Fruit fly (Drosophila melanogaster): ENCODE data around the gene CG11498.

Gene CG11498

DNA sequence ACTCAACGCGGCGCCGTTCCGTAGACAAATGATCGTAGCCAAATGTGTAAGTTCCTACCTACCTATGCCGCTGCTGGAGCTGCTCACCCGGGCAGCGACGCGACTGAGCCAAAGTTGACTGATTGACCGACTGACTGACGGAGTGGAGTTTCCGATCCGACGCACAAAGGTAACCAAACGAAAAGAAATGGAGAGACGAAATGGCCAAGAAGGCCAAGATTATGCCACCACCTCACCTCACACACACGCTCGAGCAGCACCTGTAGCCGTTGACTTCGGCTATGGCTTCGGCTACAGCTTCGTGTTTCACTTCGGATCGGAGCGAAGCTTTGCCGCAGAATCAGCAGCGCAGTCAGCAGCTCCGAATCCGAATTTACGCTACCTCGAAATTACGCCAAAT, 30.8 kb upstream of the CG11498 start, which contains the start of gene CG9747 (continued):
- TF ChIP-seq CG6765 (GFP tag; optimal IDR thresholded peaks at IDR 0.05) (peak; percentile 10), CG13287 (GFP tag; IDR thresholded peaks at IDR 0.05; ENCODE audit: partially characterized antibody) (peak; percentile 14; the same call in 1 of the 2 replicates), kni (GFP tag; optimal IDR thresholded peaks at IDR 0.05) (peak; percentile 45), sr (GFP tag; IDR thresholded peaks at IDR 0.05) (0 out of 3 replicates have a peak, but pooled peaks have one; percentile 18), lab (GFP tag; optimal IDR thresholded peaks at IDR 0.05) (peak; percentile 15)

DNA sequence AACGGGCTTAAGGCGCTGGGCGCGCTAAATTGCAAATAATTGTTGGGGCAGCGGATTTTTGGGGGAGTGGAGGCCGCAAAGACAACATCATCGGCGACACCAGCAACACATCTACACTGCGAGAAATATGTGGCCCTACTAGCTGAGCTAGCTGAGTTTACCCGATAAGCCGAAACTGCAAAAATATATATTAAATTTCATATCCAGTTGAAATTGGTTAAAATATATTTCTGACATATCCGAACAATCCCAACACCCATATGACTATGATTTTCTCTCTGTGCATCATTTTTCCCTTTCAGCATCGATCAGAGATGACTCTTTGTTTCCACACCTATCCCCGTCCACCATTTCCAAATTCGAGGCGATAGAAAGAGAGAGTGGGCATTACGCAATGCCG, 29.6 kb upstream of the CG11498 start:
- peak; percentile 75; the same call in 1 of the 3 replicates for TF ChIP-seq gce (GFP tag; IDR thresholded peaks at IDR 0.05)
- TF ChIP-seq her (GFP tag; optimal IDR thresholded peaks at IDR 0.05) = peak; percentile 3
- TF ChIP-seq CG2120 (GFP tag; optimal IDR thresholded peaks at IDR 0.05) = peak; percentile 62
- TF ChIP-seq da (GFP tag; optimal IDR thresholded peaks at IDR 0.05) = no peak
- no peak for TF ChIP-seq MESR4 (GFP tag; optimal IDR thresholded peaks at IDR 0.05)
- TF ChIP-seq CG15514 (GFP tag; optimal IDR thresholded peaks at IDR 0.05) = peak; percentile 45
- peak; percentile 88 for TF ChIP-seq dysf (GFP tag; IDR thresholded peaks at IDR 0.05)
- no peak for TF ChIP-seq Dref (GFP tag; IDR thresholded peaks at IDR 0.05)
- peak; percentile 34 for TF ChIP-seq CG4617 (GFP tag; optimal IDR thresholded peaks at IDR 0.05; ENCODE audit: borderline replicate concordance)
- peak; percentile 4 for TF ChIP-seq Bteb2 (GFP tag; optimal IDR thresholded peaks at IDR 0.05)
- TF ChIP-seq cad (GFP tag; optimal IDR thresholded peaks at IDR 0.05) = no peak
- TF ChIP-seq CG2199 (GFP tag; IDR thresholded peaks at IDR 0.05) = no peak
- TF ChIP-seq CG30403 (GFP tag; optimal IDR thresholded peaks at IDR 0.05) = peak; percentile 75
- TF ChIP-seq CG10209 (GFP tag; optimal IDR thresholded peaks at IDR 0.05) = peak; percentile 64
- TF ChIP-seq Dfd (GFP tag; optimal IDR thresholded peaks at IDR 0.05) = no peak
- peak; percentile 41 for TF ChIP-seq CG12942 (GFP tag; optimal IDR thresholded peaks at IDR 0.05)
- TF ChIP-seq CHES-1-like (GFP tag; optimal IDR thresholded peaks at IDR 0.05) = peak; percentile 21
- peak; percentile 41; the same call in 1 of the 3 replicates for TF ChIP-seq ken (GFP tag; IDR thresholded peaks at IDR 0.05)
- no peak for TF ChIP-seq Lim3 (GFP tag; IDR thresholded peaks at IDR 0.05)
- TF ChIP-seq p53 (GFP tag; optimal IDR thresholded peaks at IDR 0.05) = no peak
- peak; percentile 4 for TF ChIP-seq tx (GFP tag; optimal IDR thresholded peaks at IDR 0.05)
- TF ChIP-seq CG12299 (tag; optimal IDR thresholded peaks at IDR 0.05) = peak; percentile 40
- no peak for TF ChIP-seq CG14860 (GFP tag; IDR thresholded peaks at IDR 0.05; ENCODE audit: partially characterized antibody)
- no peak for TF ChIP-seq CG34376 (GFP tag; optimal IDR thresholded peaks at IDR 0.05)
- peak; percentile 67 for TF ChIP-seq B-H1 (GFP tag; IDR thresholded peaks at IDR 0.05)
- no peak for TF ChIP-seq CG3995 (GFP tag; optimal IDR thresholded peaks at IDR 0.05)
- no peak for TF ChIP-seq NC2β (GFP tag; optimal IDR thresholded peaks at IDR 0.05)
- TF ChIP-seq CG32772 (GFP tag; IDR thresholded peaks at IDR 0.05) = peak; percentile 79
- 0 out of 2 replicates have a peak, but pooled peaks have one; percentile 27 for TF ChIP-seq sens-2 (GFP tag; IDR thresholded peaks at IDR 0.05)
- TF ChIP-seq CG7372 (GFP tag; IDR thresholded peaks at IDR 0.05) = peak; percentile 78
- TF ChIP-seq amos (GFP tag; IDR thresholded peaks at IDR 0.05; ENCODE audit: partially characterized antibody) = no peak
- no peak for TF ChIP-seq CG11398 (GFP tag; optimal IDR thresholded peaks at IDR 0.05)
- TF ChIP-seq cas (GFP tag; IDR thresholded peaks at IDR 0.05) = no peak
- TF ChIP-seq Poxn (GFP tag; IDR thresholded peaks at IDR 0.05) = no peak
- peak; percentile 58 for TF ChIP-seq nerfin-1 (tag; optimal IDR thresholded peaks at IDR 0.05)
- TF ChIP-seq CG18619 (GFP tag; optimal IDR thresholded peaks at IDR 0.05) = peak; percentile 46
- TF ChIP-seq Spps (tag; optimal IDR thresholded peaks at IDR 0.05) = no peak
- peak; percentile 63 for TF ChIP-seq CG8924 (tag; optimal IDR thresholded peaks at IDR 0.05)
- TF ChIP-seq CG1792 (GFP tag; optimal IDR thresholded peaks at IDR 0.05) = no peak
- TF ChIP-seq Rx (GFP tag; IDR thresholded peaks at IDR 0.05) = peak; percentile 73
- peak; percentile 19 for TF ChIP-seq Lhr (GFP tag; optimal IDR thresholded peaks at IDR 0.05)
- TF ChIP-seq CG6683 (GFP tag; optimal IDR thresholded peaks at IDR 0.05) = peak; percentile 28
- TF ChIP-seq CG4820 (GFP tag; optimal IDR thresholded peaks at IDR 0.05) = peak; percentile 77
- peak; percentile 52 for TF ChIP-seq CG10654 (GFP tag; optimal IDR thresholded peaks at IDR 0.05)
- peak; percentile 52; the same call in 1 of the 2 replicates for TF ChIP-seq Gsc (GFP tag; IDR thresholded peaks at IDR 0.05)
